Fruit fly (Drosophila melanogaster): Measurements from ENCODE around the gene Acp24A4.

Gene Acp24A4

DNA sequence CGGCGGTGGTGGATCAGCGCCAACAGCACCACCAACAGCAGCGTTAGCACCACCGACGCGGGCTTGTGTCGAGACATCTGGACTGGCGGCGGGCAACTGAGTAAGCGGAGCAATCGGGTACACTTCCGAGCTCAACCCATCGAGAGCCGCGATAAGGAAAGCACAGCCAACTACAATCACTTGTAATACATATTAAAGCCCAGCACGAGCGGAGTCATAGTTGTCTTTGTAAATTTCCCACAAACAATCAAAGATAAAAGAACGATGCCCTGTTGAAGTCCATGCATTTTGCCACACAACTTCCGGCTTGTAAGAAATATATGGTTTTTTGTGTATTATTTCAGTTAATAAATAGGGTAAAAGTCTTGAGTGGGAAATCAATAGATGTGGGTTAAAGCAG, 13.3 kb upstream of the Acp24A4 start, which contains the start of gene CG31777:
TSS of gene CG31777 (minus strand) at position 101 of the 400 bp plus-strand sequence.
- TF ChIP-seq CG8159 (tag; optimal IDR thresholded peaks at IDR 0.05), result no peak
- peak; percentile 56 for TF ChIP-seq EcR (GFP tag; optimal IDR thresholded peaks at IDR 0.05)

DNA sequence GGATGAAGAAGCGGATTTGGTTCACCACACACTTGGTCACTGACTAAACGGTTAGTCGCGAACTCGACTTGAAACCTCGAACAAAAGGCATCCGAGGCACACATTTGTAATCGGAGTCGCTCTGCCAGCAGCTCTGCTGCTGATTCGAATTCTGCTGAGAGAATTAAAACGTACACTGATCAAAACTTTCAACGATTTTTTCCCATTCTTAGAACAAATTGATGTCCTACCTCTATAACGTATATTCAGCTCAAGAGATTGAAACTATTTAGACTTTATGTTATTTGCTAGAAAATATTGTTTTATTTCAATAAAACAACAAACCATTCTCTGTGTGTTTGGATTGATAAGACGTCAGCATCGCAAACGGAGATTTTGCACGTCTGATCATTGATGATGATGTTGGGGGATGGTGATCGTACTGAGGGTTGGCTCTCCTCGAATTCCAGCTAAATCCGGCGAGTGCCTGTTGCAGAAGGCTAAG, 11.8 kb upstream of the Acp24A4 start, which contains the start of gene CG31778:
TSS of gene CG31778 (minus strand) at position 51 of the 484 bp plus-strand sequence.
- TF ChIP-seq CG4496 (GFP tag; IDR thresholded peaks at IDR 0.05), result peak; percentile 87
- no peak for TF ChIP-seq EcR (GFP tag; optimal IDR thresholded peaks at IDR 0.05)
- peak; percentile 84 for TF ChIP-seq Ets98B (GFP tag; IDR thresholded peaks at IDR 0.05)
- peak; percentile 58 for TF ChIP-seq Pif1B (GFP tag; optimal IDR thresholded peaks at IDR 0.05)
- TF ChIP-seq CG10348 (GFP tag; IDR thresholded peaks at IDR 0.05), result no peak
- peak; percentile 69 for TF ChIP-seq fd96Ca (GFP tag; IDR thresholded peaks at IDR 0.05)
- TF ChIP-seq CG8301 (tag; optimal IDR thresholded peaks at IDR 0.05), result peak; percentile 70
- peak; percentile 60 for TF ChIP-seq CG9948 (tag; optimal IDR thresholded peaks at IDR 0.05)
- TF ChIP-seq CG12605 (GFP tag; IDR thresholded peaks at IDR 0.05), result peak; percentile 58
- peak; percentile 15 for TF ChIP-seq CG13204 (GFP tag; optimal IDR thresholded peaks at IDR 0.05)
- peak; percentile 36; the same call in 1 of the 2 replicates for TF ChIP-seq rn (GFP tag; IDR thresholded peaks at IDR 0.05)
- peak; percentile 80 for TF ChIP-seq CG15710 (tag; optimal IDR thresholded peaks at IDR 0.05)
- TF ChIP-seq gl (tag; optimal IDR thresholded peaks at IDR 0.05), result peak; percentile 45
- peak; percentile 81 for TF ChIP-seq CG17806 (tag; optimal IDR thresholded peaks at IDR 0.05)
- no peak for TF ChIP-seq D1 (tag; optimal IDR thresholded peaks at IDR 0.05)
- TF ChIP-seq CG8159 (tag; optimal IDR thresholded peaks at IDR 0.05), result peak; percentile 77
- TF ChIP-seq Snoo (tag; optimal IDR thresholded peaks at IDR 0.05), result peak; percentile 79
- peak; percentile 74 for TF ChIP-seq CG34367 (tag; optimal IDR thresholded peaks at IDR 0.05)
- peak; percentile 56 for TF ChIP-seq Pif1A (GFP tag; optimal IDR thresholded peaks at IDR 0.05)
- TF ChIP-seq CG32121 (GFP tag; IDR thresholded peaks at IDR 0.05), result peak; percentile 76
- peak; percentile 73 for TF ChIP-seq CG14655 (GFP tag; optimal IDR thresholded peaks at IDR 0.05)

DNA sequence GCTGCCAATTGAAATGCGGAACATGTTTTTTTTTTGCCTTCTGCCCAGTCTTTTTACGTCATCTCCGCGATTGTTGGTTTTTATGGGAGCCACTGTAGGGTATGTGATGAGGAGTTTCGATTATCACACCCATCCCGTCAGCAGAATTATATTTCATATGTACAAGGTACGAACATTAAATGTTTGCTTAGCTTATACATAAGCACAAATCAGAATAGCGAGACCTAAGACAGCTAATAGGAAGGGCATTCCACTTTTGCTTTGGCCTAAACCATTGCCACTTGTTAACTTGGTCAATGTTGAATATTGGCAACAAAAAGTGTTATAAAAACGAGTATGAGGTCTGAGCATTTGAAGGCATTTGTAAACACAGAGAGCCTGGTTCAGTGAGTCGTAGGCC, 9.6 kb upstream of the Acp24A4 start, which contains the start of gene CG2816:
TSS of gene CG2816 (plus strand) at position 400 of the 400 bp plus-strand sequence.
- TF ChIP-seq Ets98B (GFP tag; IDR thresholded peaks at IDR 0.05) (peak; percentile 96), Pif1B (GFP tag; optimal IDR thresholded peaks at IDR 0.05) (peak; percentile 81), D1 (tag; optimal IDR thresholded peaks at IDR 0.05) (no peak), fd96Ca (GFP tag; IDR thresholded peaks at IDR 0.05) (peak; percentile 97), CG10348 (GFP tag; IDR thresholded peaks at IDR 0.05) (peak; percentile 90), CG17806 (tag; optimal IDR thresholded peaks at IDR 0.05) (peak; percentile 69), CG4496 (GFP tag; IDR thresholded peaks at IDR 0.05) (peak; percentile 96), Snoo (tag; optimal IDR thresholded peaks at IDR 0.05) (peak; percentile 72), CG32121 (GFP tag; IDR thresholded peaks at IDR 0.05) (peak; percentile 96), gl (tag; optimal IDR thresholded peaks at IDR 0.05) (no peak), CG9948 (tag; optimal IDR thresholded peaks at IDR 0.05) (no peak), CG15710 (tag; optimal IDR thresholded peaks at IDR 0.05) (no peak), CG8159 (tag; optimal IDR thresholded peaks at IDR 0.05) (no peak), rn (GFP tag; IDR thresholded peaks at IDR 0.05) (peak; percentile 91), EcR (GFP tag; optimal IDR thresholded peaks at IDR 0.05) (no peak), CG14655 (GFP tag; optimal IDR thresholded peaks at IDR 0.05) (peak; percentile 89), CG13204 (GFP tag; optimal IDR thresholded peaks at IDR 0.05) (no peak), CG34367 (tag; optimal IDR thresholded peaks at IDR 0.05) (peak; percentile 47), CG12605 (GFP tag; IDR thresholded peaks at IDR 0.05) (peak; percentile 91), CG8301 (tag; optimal IDR thresholded peaks at IDR 0.05) (peak; percentile 85), Pif1A (GFP tag; optimal IDR thresholded peaks at IDR 0.05) (peak; percentile 82)

dm6 chr2L:3701526-3701925, 7.8 kb upstream of the Acp24A4 start, which contains the start of gene CG43145:
Gene CG43145 (plus strand): TSS chr2L:3701826.
- TF ChIP-seq CG8301 (tag; optimal IDR thresholded peaks at IDR 0.05) (no peak), CG12605 (GFP tag; IDR thresholded peaks at IDR 0.05) (no peak), Pif1B (GFP tag; optimal IDR thresholded peaks at IDR 0.05) (no peak), Ets98B (GFP tag; IDR thresholded peaks at IDR 0.05) (no peak), CG17806 (tag; optimal IDR thresholded peaks at IDR 0.05) (no peak), CG4496 (GFP tag; IDR thresholded peaks at IDR 0.05) (no peak), CG32121 (GFP tag; IDR thresholded peaks at IDR 0.05) (no peak), CG15710 (tag; optimal IDR thresholded peaks at IDR 0.05) (no peak), fd96Ca (GFP tag; IDR thresholded peaks at IDR 0.05) (no peak), CG8159 (tag; optimal IDR thresholded peaks at IDR 0.05) (no peak), D1 (tag; optimal IDR thresholded peaks at IDR 0.05) (no peak), EcR (GFP tag; optimal IDR thresholded peaks at IDR 0.05) (no peak), Snoo (tag; optimal IDR thresholded peaks at IDR 0.05) (no peak), CG34367 (tag; optimal IDR thresholded peaks at IDR 0.05) (no peak), CG9948 (tag; optimal IDR thresholded peaks at IDR 0.05) (no peak), rn (GFP tag; IDR thresholded peaks at IDR 0.05) (no peak), CG10348 (GFP tag; IDR thresholded peaks at IDR 0.05) (no peak)

DNA sequence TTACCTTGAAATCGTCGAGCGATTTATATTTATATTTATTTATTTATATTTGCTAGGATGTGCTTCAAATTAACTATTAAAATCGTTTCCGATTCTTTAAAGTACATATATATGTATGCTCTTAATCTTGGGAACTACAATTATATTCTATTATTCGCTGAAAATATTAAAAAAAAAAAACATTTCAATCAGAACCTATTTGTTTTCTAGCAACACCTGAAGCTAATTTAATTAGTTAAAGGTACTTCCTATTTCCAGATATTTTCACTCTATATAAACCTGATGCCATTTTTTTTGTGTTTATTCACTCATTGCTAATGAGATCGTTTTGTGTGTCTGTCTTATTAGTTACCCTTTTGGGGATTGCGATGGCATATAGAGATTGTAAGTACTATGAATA, 7.3 kb upstream of the Acp24A4 start, which contains the start of gene CG42467:
TSS of gene CG42467 (plus strand) at position 301 of the 400 bp plus-strand sequence.
- TF ChIP-seq fd96Ca (GFP tag; IDR thresholded peaks at IDR 0.05), result no peak

DNA sequence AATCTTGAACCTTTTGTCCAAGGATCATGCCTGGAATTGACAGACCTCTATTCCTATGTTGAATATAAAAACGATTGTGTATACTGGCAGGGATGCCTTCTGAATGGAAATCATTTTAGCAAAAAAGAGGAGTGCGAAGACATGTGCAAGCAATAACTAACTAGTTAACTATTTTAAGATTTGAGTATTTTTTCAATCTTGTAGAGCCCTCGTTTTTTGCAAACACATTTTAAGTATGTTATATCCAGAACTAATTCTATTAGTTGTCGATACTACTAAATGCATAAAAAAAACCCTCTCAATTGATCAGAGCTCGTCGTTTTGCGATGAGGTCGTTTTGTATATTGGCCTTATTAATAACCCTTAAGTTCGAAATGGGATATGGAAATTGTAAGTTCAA, 6.7 kb upstream of the Acp24A4 start, which contains the start of gene Sfp24C1:
TSS of gene Sfp24C1 (plus strand) at position 301 of the 400 bp plus-strand sequence.
- TF ChIP-seq Ets98B (GFP tag; IDR thresholded peaks at IDR 0.05) (no peak), CG32121 (GFP tag; IDR thresholded peaks at IDR 0.05) (no peak), rn (GFP tag; IDR thresholded peaks at IDR 0.05) (no peak), CG4496 (GFP tag; IDR thresholded peaks at IDR 0.05) (no peak), CG14655 (GFP tag; optimal IDR thresholded peaks at IDR 0.05) (no peak), CG12605 (GFP tag; IDR thresholded peaks at IDR 0.05) (no peak), CG15710 (tag; optimal IDR thresholded peaks at IDR 0.05) (no peak), EcR (GFP tag; optimal IDR thresholded peaks at IDR 0.05) (no peak), Pif1A (GFP tag; optimal IDR thresholded peaks at IDR 0.05) (no peak), CG34367 (tag; optimal IDR thresholded peaks at IDR 0.05) (no peak), fd96Ca (GFP tag; IDR thresholded peaks at IDR 0.05) (no peak), CG9948 (tag; optimal IDR thresholded peaks at IDR 0.05) (no peak), gl (tag; optimal IDR thresholded peaks at IDR 0.05) (no peak)

All from whole organism, pupa.